Fruit fly (Drosophila melanogaster) whole organism, embryonic: ENCODE measurements around the gene fred.

Experiments
- Abd-B ChIP-seq: fragments of 200-800 bp; sonication (Bioruptor generic); optimal IDR thresholded peaks from 2 replicates; lab custom pipeline; 2018; ENCODE audit warnings: missing biosample characterization, mild to moderate bottlenecking, missing genetic modification characterization, moderate library complexity
- B-H1 ChIP-seq: fragments of 200-800 bp; sonication (Bioruptor generic); IDR thresholded peaks from 3 replicates; pipeline ENCODE4 v1.3.6; 2022; ENCODE audit warnings: missing biosample characterization, missing genetic modification characterization
- CG10543 ChIP-seq: fragments of 200-800 bp; sonication (Bioruptor generic); optimal IDR thresholded peaks from 3 replicates; lab custom pipeline; 2017; ENCODE audit warnings: missing biosample characterization, mild to moderate bottlenecking, missing genetic modification characterization, moderate library complexity
- CG11504 ChIP-seq: fragments of 200-800 bp; sonication (Bioruptor generic); optimal IDR thresholded peaks from 3 replicates; lab custom pipeline; 2019; ENCODE audit warnings: missing biosample characterization, mild to moderate bottlenecking, missing genetic modification characterization, moderate library complexity
- CG13296 ChIP-seq: fragments of 200-800 bp; sonication (Bioruptor generic); optimal IDR thresholded peaks from 3 replicates; lab custom pipeline; 2018; ENCODE audit warnings: missing biosample characterization, mild to moderate bottlenecking, missing genetic modification characterization
- CG2116 ChIP-seq: fragments of 200-800 bp; sonication (Bioruptor generic); optimal IDR thresholded peaks from 3 replicates; lab custom pipeline; 2018; ENCODE audit warnings: missing biosample characterization, mild to moderate bottlenecking, missing genetic modification characterization
- CG2120 ChIP-seq: fragments of 200-800 bp; sonication (Bioruptor generic); optimal IDR thresholded peaks from 3 replicates; lab custom pipeline; 2016; ENCODE audit warnings: missing biosample characterization, missing genetic modification characterization
- CG31224 ChIP-seq: fragments of 200-800 bp; sonication (Bioruptor generic); IDR thresholded peaks from 2 replicates; pipeline ENCODE4 v1.3.6; 2022; ENCODE audit warnings: missing biosample characterization, missing genetic modification characterization
- CG31441 ChIP-seq: fragments of 200-800 bp; sonication (Bioruptor generic); IDR thresholded peaks from 2 replicates; pipeline ENCODE4 v1.3.6; 2022; ENCODE audit warnings: missing biosample characterization, missing genetic modification characterization
- CG33213 ChIP-seq: fragments of 200-800 bp; sonication (Bioruptor generic); optimal IDR thresholded peaks from 3 replicates; lab custom pipeline; 2016; ENCODE audit warnings: missing biosample characterization, missing genetic modification characterization
- CG3847 ChIP-seq: fragments of 200-800 bp; sonication (Bioruptor generic); IDR thresholded peaks from 2 replicates; pipeline ENCODE4 v1.3.6; 2022; ENCODE audit warnings: missing biosample characterization, missing genetic modification characterization
- CG4360 ChIP-seq: fragments of 200-800 bp; sonication (Bioruptor generic); IDR thresholded peaks from 2 replicates; pipeline ENCODE4 v1.3.6; 2022; ENCODE audit warnings: missing biosample characterization, missing genetic modification characterization
- CG5245 ChIP-seq: fragments of 200-800 bp; sonication (Bioruptor generic); optimal IDR thresholded peaks from 3 replicates; lab custom pipeline; 2016; ENCODE audit warnings: missing biosample characterization, missing genetic modification characterization
- CG6854 ChIP-seq: fragments of 200-800 bp; sonication (Bioruptor generic); optimal IDR thresholded peaks from 3 replicates; lab custom pipeline; 2017; ENCODE audit warnings: missing biosample characterization, mild to moderate bottlenecking, missing genetic modification characterization
- CG7556 ChIP-seq: fragments of 200-800 bp; sonication (Bioruptor generic); optimal IDR thresholded peaks from 2 replicates; lab custom pipeline; 2017; ENCODE audit warnings: missing biosample characterization, mild to moderate bottlenecking, missing genetic modification characterization
- CoRest ChIP-seq: fragments of 200-800 bp; sonication (Bioruptor generic); optimal IDR thresholded peaks from 3 replicates; lab custom pipeline; 2018; ENCODE audit warnings: missing biosample characterization, mild to moderate bottlenecking, missing genetic modification characterization, moderate library complexity
- Dek ChIP-seq: fragments of 200-800 bp; sonication (Bioruptor generic); optimal IDR thresholded peaks from 3 replicates; lab custom pipeline; 2019; ENCODE audit warnings: missing biosample characterization, mild to moderate bottlenecking, missing genetic modification characterization, moderate library complexity
- Dll ChIP-seq: fragments of 200-800 bp; sonication (Bioruptor generic); IDR thresholded peaks from 4 replicates; pipeline ENCODE4 v1.3.6; 2022; ENCODE audit warnings: missing biosample characterization, missing genetic modification characterization; ENCODE audit not compliant: partially characterized antibody
- Gug ChIP-seq: fragments of 200-800 bp; sonication (Bioruptor generic); IDR thresholded peaks from 4 replicates; pipeline ENCODE4 v1.3.6; 2022; ENCODE audit warnings: missing biosample characterization, missing genetic modification characterization
- HLH3B ChIP-seq: fragments of 200-800 bp; sonication (Bioruptor generic); IDR thresholded peaks from 2 replicates; pipeline ENCODE4 v1.3.6; 2022; ENCODE audit warnings: missing biosample characterization, missing genetic modification characterization
- Hr51 ChIP-seq, 2 experiments: fragments of 200-800 bp; sonication (Bioruptor generic); optimal IDR thresholded peaks; 2 replicates in 1 of 2; 3 replicates in 1 of 2; lab custom pipeline; 2016 to 2018; ENCODE audit warnings: missing biosample characterization in 2 of 2, missing genetic modification characterization in 2 of 2, mild to moderate bottlenecking in 1 of 2, moderate library complexity in 1 of 2
- Lim3 ChIP-seq: fragments of 200-800 bp; sonication (Bioruptor generic); IDR thresholded peaks from 2 replicates; pipeline ENCODE4 v1.3.6; 2022; ENCODE audit warnings: missing biosample characterization, missing genetic modification characterization
- Med ChIP-seq: fragments of 200-800 bp; sonication (Bioruptor generic); peaks from one replicate; lab custom pipeline; 2016; ENCODE audit warnings: missing biosample characterization, missing genetic modification characterization, mild to moderate bottlenecking, inconsistent platforms, moderate library complexity
- Nf-YA ChIP-seq: fragments of 200-800 bp; sonication (Bioruptor generic); IDR thresholded peaks from 2 replicates; pipeline ENCODE4 v1.3.6; 2022; ENCODE audit warnings: missing biosample characterization, missing genetic modification characterization
- NfI ChIP-seq: fragments of 200-800 bp; sonication (Bioruptor generic); optimal IDR thresholded peaks from 3 replicates; lab custom pipeline; 2018; ENCODE audit warnings: missing biosample characterization, mild to moderate bottlenecking, missing genetic modification characterization, moderate library complexity
- Sox102F ChIP-seq: fragments of 200-800 bp; sonication (Bioruptor generic); optimal IDR thresholded peaks from 2 replicates; lab custom pipeline; 2018; ENCODE audit warnings: missing biosample characterization, mild to moderate bottlenecking, missing genetic modification characterization, moderate library complexity
- Taf1 ChIP-seq: fragments of 200-800 bp; sonication (Bioruptor generic); IDR thresholded peaks from 2 replicates; pipeline ENCODE4 v1.3.6; 2022; ENCODE audit warnings: missing biosample characterization, missing genetic modification characterization
- ab ChIP-seq: fragments of 200-800 bp; sonication (Bioruptor generic); optimal IDR thresholded peaks from 2 replicates; lab custom pipeline; 2016; ENCODE audit warnings: missing biosample characterization, missing genetic modification characterization
- al ChIP-seq: fragments of 200-800 bp; sonication (Bioruptor generic); IDR thresholded peaks from 2 replicates; pipeline ENCODE4 v1.3.6; 2022; ENCODE audit warnings: missing biosample characterization, missing genetic modification characterization
- bowl ChIP-seq: fragments of 200-800 bp; sonication (Bioruptor generic); IDR thresholded peaks from 2 replicates; pipeline ENCODE4 v1.3.6; 2022; ENCODE audit warnings: missing biosample characterization, missing genetic modification characterization
- caup ChIP-seq: fragments of 200-800 bp; sonication (Bioruptor generic); optimal IDR thresholded peaks from 3 replicates; lab custom pipeline; 2017; ENCODE audit warnings: missing biosample characterization, mild to moderate bottlenecking, missing genetic modification characterization, moderate library complexity; ENCODE audit not compliant: severe bottlenecking
- crol ChIP-seq: fragments of 200-800 bp; sonication (Bioruptor generic); IDR thresholded peaks from 2 replicates; pipeline ENCODE4 v1.3.6; 2022; ENCODE audit warnings: missing biosample characterization, missing genetic modification characterization
- cwo ChIP-seq: fragments of 200-800 bp; sonication (Bioruptor generic); optimal IDR thresholded peaks from 3 replicates; lab custom pipeline; 2017; ENCODE audit warnings: missing biosample characterization, missing genetic modification characterization, mild to moderate bottlenecking, moderate library complexity, missing genetic modification reagents
- dysf ChIP-seq: fragments of 200-800 bp; sonication (Bioruptor generic); IDR thresholded peaks from 3 replicates; pipeline ENCODE4 v1.3.6; 2022; ENCODE audit warnings: missing biosample characterization, missing genetic modification characterization
- ems ChIP-seq: fragments of 200-800 bp; sonication (Bioruptor generic); optimal IDR thresholded peaks from 3 replicates; lab custom pipeline; 2016; ENCODE audit warnings: missing biosample characterization, missing genetic modification characterization
- esg ChIP-seq: fragments of 200-800 bp; sonication (Bioruptor generic); conservative IDR thresholded peaks from 2 replicates; pipeline ENCODE4 v1.3.6; 2022; ENCODE audit warnings: missing biosample characterization, missing genetic modification characterization
- fd3F ChIP-seq: fragments of 200-800 bp; sonication (Bioruptor generic); optimal IDR thresholded peaks from 2 replicates; lab custom pipeline; 2018; ENCODE audit warnings: missing biosample characterization, mild to moderate bottlenecking, missing genetic modification characterization, moderate library complexity
- hb ChIP-seq: fragments of 200-800 bp; sonication (Bioruptor generic); IDR thresholded peaks from 3 replicates; pipeline ENCODE4 v1.3.6; 2022; ENCODE audit warnings: missing biosample characterization, missing genetic modification characterization; ENCODE audit not compliant: partially characterized antibody
- ind ChIP-seq: fragments of 200-800 bp; sonication (Bioruptor generic); optimal IDR thresholded peaks from 3 replicates; lab custom pipeline; 2016; ENCODE audit warnings: missing biosample characterization, missing genetic modification characterization
- jumu ChIP-seq: fragments of 200-800 bp; sonication (Bioruptor generic); optimal IDR thresholded peaks from 3 replicates; lab custom pipeline; 2016; ENCODE audit warnings: missing biosample characterization, missing genetic modification characterization
- knrl ChIP-seq: fragments of 200-800 bp; sonication (Bioruptor generic); IDR thresholded peaks from 3 replicates; pipeline ENCODE4 v1.3.6; 2022; ENCODE audit warnings: missing biosample characterization, missing genetic modification characterization; ENCODE audit not compliant: partially characterized antibody
- lab ChIP-seq: fragments of 200-800 bp; sonication (Bioruptor generic); optimal IDR thresholded peaks from 3 replicates; lab custom pipeline; 2017; ENCODE audit warnings: missing biosample characterization, missing genetic modification characterization, mild to moderate bottlenecking, moderate library complexity, missing genetic modification reagents
- lilli ChIP-seq: fragments of 200-800 bp; sonication (Bioruptor generic); optimal IDR thresholded peaks from 3 replicates; lab custom pipeline; 2016; ENCODE audit warnings: missing biosample characterization, missing genetic modification characterization
- mam ChIP-seq: fragments of 200-800 bp; sonication (Bioruptor generic); optimal IDR thresholded peaks from 3 replicates; lab custom pipeline; 2016; ENCODE audit warnings: missing biosample characterization, missing genetic modification characterization
- nmo ChIP-seq: fragments of 200-800 bp; sonication (Bioruptor generic); optimal IDR thresholded peaks from 2 replicates; lab custom pipeline; 2018; ENCODE audit warnings: missing biosample characterization, mild to moderate bottlenecking, missing genetic modification characterization, moderate library complexity
- scrt ChIP-seq: fragments of 200-800 bp; sonication (Bioruptor generic); optimal IDR thresholded peaks from 2 replicates; lab custom pipeline; 2018; ENCODE audit warnings: missing biosample characterization, mild to moderate bottlenecking, missing genetic modification characterization, moderate library complexity
- sens ChIP-seq: fragments of 200-800 bp; sonication (Bioruptor generic); peaks from one replicate; lab custom pipeline; 2016; ENCODE audit warnings: missing biosample characterization, missing genetic modification characterization
- sob ChIP-seq: fragments of 200-800 bp; sonication (Bioruptor generic); IDR thresholded peaks from 2 replicates; pipeline ENCODE4 v1.3.6; 2022; ENCODE audit warnings: missing biosample characterization, missing genetic modification characterization
- sr ChIP-seq: fragments of 200-800 bp; sonication (Bioruptor generic); IDR thresholded peaks from 3 replicates; pipeline ENCODE4 v1.3.6; 2022; ENCODE audit warnings: missing biosample characterization, missing genetic modification characterization
- wdn ChIP-seq: fragments of 200-800 bp; sonication (Bioruptor generic); IDR thresholded peaks from 2 replicates; pipeline ENCODE4 v1.3.6; 2022; ENCODE audit warnings: missing biosample characterization, missing genetic modification characterization

Gene fred

dm6 chr2L:3938773-3939172, 52.7 kb downstream of the fred start (continued):
- peak; percentile 37 for TF ChIP-seq CG13296 (GFP tag; lab: Kevin White, UChicago)
- TF ChIP-seq scrt (GFP tag; lab: Kevin White, UChicago), result peak; percentile 80
- TF ChIP-seq sr (GFP tag; lab: Robert Waterston, UW), result no peak
- peak; percentile 66 for TF ChIP-seq sens (GFP tag; lab: Kevin White, UChicago)
- TF ChIP-seq CG10543 (GFP tag; lab: Kevin White, UChicago), result peak; percentile 53
- TF ChIP-seq CG4360 (GFP tag; lab: Robert Waterston, UW), result no peak
- TF ChIP-seq bowl (GFP tag; lab: Robert Waterston, UW), result no peak
- peak; percentile 54 for TF ChIP-seq crol (GFP tag; lab: Robert Waterston, UW)
- TF ChIP-seq hb (GFP tag; lab: Robert Waterston, UW), result no peak
- TF ChIP-seq knrl, result no peak
- no peak for TF ChIP-seq CG2116
- TF ChIP-seq CG7556 (GFP tag; lab: Kevin White, UChicago), result peak; percentile 54
- no peak for TF ChIP-seq ems
- TF ChIP-seq Abd-B (GFP tag; lab: Kevin White, UChicago), result peak; percentile 28
- no peak for TF ChIP-seq Nf-YA (GFP tag; lab: Robert Waterston, UW)
- peak; percentile 38; the same call in 1 of the 2 replicates for TF ChIP-seq al
- peak; percentile 62; the same call in 1 of the 2 replicates for TF ChIP-seq sob (GFP tag; lab: Robert Waterston, UW)
- TF ChIP-seq Dek (tag; lab: Kevin White, UChicago), result peak; percentile 10
- peak; percentile 30; the same call in 1 of the 4 replicates for TF ChIP-seq Gug
- 0 out of 2 replicates have a peak, but pooled peaks have one; percentile 6 for TF ChIP-seq esg (GFP tag; lab: Robert Waterston, UW)
- TF ChIP-seq CG31441 (GFP tag; lab: Robert Waterston, UW), result peak; percentile 21; the same call in 1 of the 2 replicates
- no peak for TF ChIP-seq CG5245
- peak; percentile 68 for TF ChIP-seq lab
- TF ChIP-seq wdn (GFP tag; lab: Robert Waterston, UW), result 0 out of 2 replicates have a peak, but pooled peaks have one; percentile 16
- TF ChIP-seq Med, result peak; percentile 73
- peak in 1 of 2 experiments; percentile 54 for TF ChIP-seq Hr51 (GFP tag; optimal IDR thresholded peaks at IDR 0.05; lab: Kevin White, UChicago)
- peak; percentile 68 for TF ChIP-seq CG2120 (GFP tag; lab: Kevin White, UChicago)
- peak; percentile 31 for TF ChIP-seq cwo (GFP tag; lab: Kevin White, UChicago)
- TF ChIP-seq dysf, result peak; percentile 51; the same call in 1 of the 3 replicates
- TF ChIP-seq ab, result no peak
- 0 out of 2 replicates have a peak, but pooled peaks have one; percentile 16 for TF ChIP-seq CG31224 (GFP tag; lab: Robert Waterston, UW)
- TF ChIP-seq Taf1 (GFP tag; lab: Robert Waterston, UW), result 0 out of 2 replicates have a peak, but pooled peaks have one; percentile 22
- peak; percentile 10 for TF ChIP-seq caup (GFP tag; lab: Kevin White, UChicago)
- TF ChIP-seq Sox102F (GFP tag; lab: Kevin White, UChicago), result peak; percentile 43
- peak; percentile 62 for TF ChIP-seq CG11504
- TF ChIP-seq jumu, result no peak
- TF ChIP-seq nmo (GFP tag; lab: Kevin White, UChicago), result peak; percentile 14
- no peak for TF ChIP-seq CG33213 (GFP tag; lab: Kevin White, UChicago)
- peak; percentile 34 for TF ChIP-seq CoRest (tag; lab: Kevin White, UChicago)
- peak; percentile 23 for TF ChIP-seq CG6854 (GFP tag; lab: Kevin White, UChicago)
- 0 out of 2 replicates have a peak, but pooled peaks have one; percentile 25 for TF ChIP-seq Lim3 (GFP tag; lab: Robert Waterston, UW)
- TF ChIP-seq CG3847, result peak; percentile 48; the same call in 1 of the 2 replicates
- TF ChIP-seq mam (GFP tag; lab: Kevin White, UChicago), result no peak
- TF ChIP-seq NfI (GFP tag; lab: Kevin White, UChicago), result peak; percentile 39
- peak; percentile 54; the same call in 1 of the 2 replicates for TF ChIP-seq HLH3B (GFP tag; lab: Robert Waterston, UW)
- TF ChIP-seq ind (GFP tag; lab: Kevin White, UChicago), result peak; percentile 30
- peak; percentile 1 for TF ChIP-seq lilli (GFP tag; lab: Kevin White, UChicago)
- peak; percentile 11 for TF ChIP-seq fd3F (GFP tag; lab: Kevin White, UChicago)
- no peak for TF ChIP-seq Dll (GFP tag; lab: Robert Waterston, UW)
- TF ChIP-seq B-H1 (GFP tag; lab: Robert Waterston, UW), result peak; percentile 32; the same call in 1 of the 3 replicates
